Fruit fly (Drosophila melanogaster) whole organism, embryonic: ENCODE measurements around the gene CG43245.
A peak's percentile ranks its signal among the peaks of the same experiment; 100 is the strongest.

Source experiments
- Atf3 ChIP-seq: fragments of 200-800 bp; sonication (Bioruptor generic); optimal IDR thresholded peaks from 3 replicates; lab custom pipeline; 2016; ENCODE audit warnings: missing biosample characterization, missing genetic modification characterization
- C15 ChIP-seq: fragments of 200-800 bp; sonication (Bioruptor generic); IDR thresholded peaks from 3 replicates; pipeline ENCODE4 v1.3.6; 2022; ENCODE audit warnings: missing biosample characterization, missing genetic modification characterization
- CG10267 ChIP-seq: fragments of 200-800 bp; sonication (Bioruptor generic); optimal IDR thresholded peaks from 2 replicates; lab custom pipeline; 2018; ENCODE audit warnings: missing biosample characterization, mild to moderate bottlenecking, missing genetic modification characterization, moderate library complexity
- CG10565 ChIP-seq: fragments of 200-800 bp; sonication (Bioruptor generic); optimal IDR thresholded peaks from 3 replicates; lab custom pipeline; 2016; ENCODE audit warnings: missing biosample characterization, mild to moderate bottlenecking, missing genetic modification characterization
- CG11085 ChIP-seq: fragments of 200-800 bp; sonication (Bioruptor generic); IDR thresholded peaks from 2 replicates; pipeline ENCODE4 v1.3.6; 2022; ENCODE audit warnings: missing biosample characterization, missing genetic modification characterization
- CG11093 ChIP-seq: fragments of 200-800 bp; sonication (Bioruptor generic); IDR thresholded peaks from 3 replicates; pipeline ENCODE4 v1.3.6; 2022; ENCODE audit warnings: missing biosample characterization, missing genetic modification characterization
- CG12219 ChIP-seq: fragments of 200-800 bp; sonication (Bioruptor generic); optimal IDR thresholded peaks from 3 replicates; lab custom pipeline; 2018; ENCODE audit warnings: missing biosample characterization, mild to moderate bottlenecking, missing genetic modification characterization
- CG12391 ChIP-seq: fragments of 200-800 bp; sonication (Bioruptor generic); optimal IDR thresholded peaks from 3 replicates; lab custom pipeline; 2018; ENCODE audit warnings: missing biosample characterization, mild to moderate bottlenecking, missing genetic modification characterization, moderate library complexity
- CG13894 ChIP-seq: fragments of 200-800 bp; sonication (Bioruptor generic); optimal IDR thresholded peaks from 3 replicates; lab custom pipeline; 2018; ENCODE audit warnings: missing biosample characterization, mild to moderate bottlenecking, missing genetic modification characterization, moderate library complexity
- CG14441 ChIP-seq: fragments of 200-800 bp; sonication (Bioruptor generic); IDR thresholded peaks from 2 replicates; pipeline ENCODE4 v1.3.6; 2022; ENCODE audit warnings: missing biosample characterization, missing genetic modification characterization
- CG17568 ChIP-seq: fragments of 200-800 bp; sonication (Bioruptor generic); optimal IDR thresholded peaks from 2 replicates; lab custom pipeline; 2018; ENCODE audit warnings: missing biosample characterization, mild to moderate bottlenecking, missing genetic modification characterization, moderate library complexity
- CG2678 ChIP-seq: fragments of 200-800 bp; sonication (Bioruptor generic); optimal IDR thresholded peaks from 3 replicates; lab custom pipeline; 2019; ENCODE audit warnings: missing biosample characterization, mild to moderate bottlenecking, missing genetic modification characterization, moderate library complexity
- CG32772 ChIP-seq: fragments of 200-800 bp; sonication (Bioruptor generic); IDR thresholded peaks from 2 replicates; pipeline ENCODE4 v1.3.6; 2022; ENCODE audit warnings: missing biosample characterization, missing genetic modification characterization
- CG4820 ChIP-seq: fragments of 200-800 bp; sonication (Bioruptor generic); optimal IDR thresholded peaks from 3 replicates; lab custom pipeline; 2016; ENCODE audit warnings: missing biosample characterization, missing genetic modification characterization
- CG7839 ChIP-seq: fragments of 200-800 bp; sonication (Bioruptor generic); optimal IDR thresholded peaks from 3 replicates; lab custom pipeline; 2018; ENCODE audit warnings: missing biosample characterization, mild to moderate bottlenecking, missing genetic modification characterization, moderate library complexity
- CG7987 ChIP-seq: fragments of 200-800 bp; sonication (Bioruptor generic); optimal IDR thresholded peaks from 2 replicates; lab custom pipeline; 2018; ENCODE audit warnings: missing biosample characterization, mild to moderate bottlenecking, missing genetic modification characterization, moderate library complexity
- CG8359 ChIP-seq: fragments of 200-800 bp; sonication (Bioruptor generic); optimal IDR thresholded peaks from 2 replicates; lab custom pipeline; 2017; ENCODE audit warnings: missing biosample characterization, mild to moderate bottlenecking, missing genetic modification characterization, borderline replicate concordance
- CG9727 ChIP-seq: fragments of 200-800 bp; sonication (Bioruptor generic); optimal IDR thresholded peaks from 3 replicates; lab custom pipeline; 2017; ENCODE audit warnings: missing biosample characterization, mild to moderate bottlenecking, missing genetic modification characterization
- Doc3 ChIP-seq: fragments of 200-800 bp; sonication (Bioruptor generic); IDR thresholded peaks from 3 replicates; pipeline ENCODE4 v1.3.6; 2022; ENCODE audit warnings: missing biosample characterization, missing genetic modification characterization; ENCODE audit not compliant: partially characterized antibody
- Dp ChIP-seq: fragments of 200-800 bp; sonication (Bioruptor generic); optimal IDR thresholded peaks from 2 replicates; lab custom pipeline; 2018; ENCODE audit warnings: missing biosample characterization, mild to moderate bottlenecking, missing genetic modification characterization, moderate library complexity
- Drgx ChIP-seq: fragments of 200-800 bp; sonication (Bioruptor generic); IDR thresholded peaks from 2 replicates; pipeline ENCODE4 v1.3.6; 2022; ENCODE audit warnings: missing biosample characterization, missing genetic modification characterization
- Gsc ChIP-seq: fragments of 200-800 bp; sonication (Bioruptor generic); IDR thresholded peaks from 2 replicates; pipeline ENCODE4 v1.3.6; 2022; ENCODE audit warnings: missing biosample characterization, missing genetic modification characterization
- H15 ChIP-seq: fragments of 200-800 bp; sonication (Bioruptor generic); IDR thresholded peaks from 3 replicates; pipeline ENCODE4 v1.3.6; 2022; ENCODE audit warnings: missing biosample characterization, missing genetic modification characterization
- Hey ChIP-seq: fragments of 200-800 bp; sonication (Bioruptor generic); optimal IDR thresholded peaks from 3 replicates; lab custom pipeline; 2018; ENCODE audit warnings: missing biosample characterization, mild to moderate bottlenecking, missing genetic modification characterization
- Hr3 ChIP-seq: fragments of 200-800 bp; sonication (Bioruptor generic); optimal IDR thresholded peaks from 3 replicates; lab custom pipeline; 2016; ENCODE audit warnings: missing biosample characterization, missing genetic modification characterization
- Mad ChIP-seq: fragments of 200-800 bp; sonication (Bioruptor generic); optimal IDR thresholded peaks from 2 replicates; lab custom pipeline; 2016; ENCODE audit warnings: missing biosample characterization, missing genetic modification characterization
- NC2β ChIP-seq: fragments of 200-800 bp; sonication (Bioruptor generic); optimal IDR thresholded peaks from 2 replicates; lab custom pipeline; 2016; ENCODE audit warnings: missing biosample characterization, missing genetic modification characterization
- Oaz ChIP-seq: fragments of 200-800 bp; sonication (Bioruptor generic); IDR thresholded peaks from 2 replicates; pipeline ENCODE4 v1.3.6; 2022; ENCODE audit warnings: missing biosample characterization, missing genetic modification characterization
- Ravus ChIP-seq: fragments of 200-800 bp; sonication (Bioruptor generic); IDR thresholded peaks from 2 replicates; pipeline ENCODE4 v1.3.6; 2022; ENCODE audit warnings: missing biosample characterization, missing genetic modification characterization
- Sox102F ChIP-seq: fragments of 200-800 bp; sonication (Bioruptor generic); optimal IDR thresholded peaks from 2 replicates; lab custom pipeline; 2018; ENCODE audit warnings: missing biosample characterization, mild to moderate bottlenecking, missing genetic modification characterization, moderate library complexity
- Trl ChIP-seq, 3 experiments: fragments of >200 bp in 2 of 3; fragments of 200-800 bp in 1 of 3; sonication (Bioruptor generic) in 1 of 3; optimal IDR thresholded peaks; 2 replicates in 1 of 3; 3 replicates in 2 of 3; lab custom pipeline; 2016 to 2017; ENCODE audit warnings: missing biosample characterization in 1 of 3, missing genetic modification characterization in 1 of 3
- ac ChIP-seq: fragments of 200-800 bp; sonication (Bioruptor generic); optimal IDR thresholded peaks from 3 replicates; lab custom pipeline; 2017; ENCODE audit warnings: missing biosample characterization, mild to moderate bottlenecking, missing genetic modification characterization
- amos ChIP-seq: fragments of 200-800 bp; sonication (Bioruptor generic); IDR thresholded peaks from 2 replicates; pipeline ENCODE4 v1.3.6; 2022; ENCODE audit warnings: missing biosample characterization, missing genetic modification characterization; ENCODE audit not compliant: partially characterized antibody
- bigmax ChIP-seq: fragments of 200-800 bp; sonication (Bioruptor generic); optimal IDR thresholded peaks from 2 replicates; lab custom pipeline; 2018; ENCODE audit warnings: missing biosample characterization, mild to moderate bottlenecking, missing genetic modification characterization
- btn ChIP-seq: fragments of 200-800 bp; sonication (Bioruptor generic); optimal IDR thresholded peaks from 2 replicates; lab custom pipeline; 2016; ENCODE audit warnings: missing biosample characterization, missing genetic modification characterization
- cg ChIP-seq: fragments of 200-800 bp; sonication (Bioruptor generic); optimal IDR thresholded peaks from 3 replicates; lab custom pipeline; 2019; ENCODE audit warnings: missing biosample characterization, mild to moderate bottlenecking, missing genetic modification characterization, moderate library complexity
- crc ChIP-seq: fragments of 200-800 bp; sonication (Bioruptor generic); optimal IDR thresholded peaks from 2 replicates; lab custom pipeline; 2016; ENCODE audit warnings: missing biosample characterization, missing genetic modification characterization
- fd3F ChIP-seq: fragments of 200-800 bp; sonication (Bioruptor generic); optimal IDR thresholded peaks from 2 replicates; lab custom pipeline; 2018; ENCODE audit warnings: missing biosample characterization, mild to moderate bottlenecking, missing genetic modification characterization, moderate library complexity
- gcm ChIP-seq: fragments of 200-800 bp; sonication (Bioruptor generic); optimal IDR thresholded peaks from 2 replicates; lab custom pipeline; 2019; ENCODE audit warnings: missing biosample characterization, mild to moderate bottlenecking, missing genetic modification characterization, moderate library complexity
- gem ChIP-seq: fragments of 200-800 bp; sonication (Bioruptor generic); optimal IDR thresholded peaks from 2 replicates; lab custom pipeline; 2019; ENCODE audit warnings: missing biosample characterization, mild to moderate bottlenecking, missing genetic modification characterization, moderate library complexity
- nau ChIP-seq: fragments of 200-800 bp; sonication (Bioruptor generic); optimal IDR thresholded peaks from 3 replicates; lab custom pipeline; 2017; ENCODE audit warnings: missing biosample characterization, mild to moderate bottlenecking, missing genetic modification characterization, missing genetic modification reagents
- pb ChIP-seq: fragments of 200-800 bp; sonication (Bioruptor generic); optimal IDR thresholded peaks from 3 replicates; lab custom pipeline; 2016; ENCODE audit warnings: missing biosample characterization, missing genetic modification characterization
- prd ChIP-seq, 3 experiments: fragments of >200 bp in 2 of 3; fragments of 200-800 bp in 1 of 3; sonication (Bioruptor generic) in 1 of 3; optimal IDR thresholded peaks in 2 of 3; IDR thresholded peaks in 1 of 3; 2 replicates in 2 of 3; 3 replicates in 1 of 3; pipeline versions ENCODE4 v1.3.6 to Lab custom; 2017 to 2022; ENCODE audit warnings: missing biosample characterization in 1 of 3, missing genetic modification characterization in 1 of 3
- sd ChIP-seq: fragments of 200-800 bp; sonication (Bioruptor generic); optimal IDR thresholded peaks from 3 replicates; lab custom pipeline; 2018; ENCODE audit warnings: missing biosample characterization, mild to moderate bottlenecking, missing genetic modification characterization, moderate library complexity
- slp2 ChIP-seq: fragments of 200-800 bp; sonication (Bioruptor generic); optimal IDR thresholded peaks from 2 replicates; lab custom pipeline; 2016; ENCODE audit warnings: missing biosample characterization, missing genetic modification characterization
- trem ChIP-seq: fragments of 200-800 bp; optimal IDR thresholded peaks from 3 replicates; lab custom pipeline; 2019; ENCODE audit warnings: missing biosample characterization, mild to moderate bottlenecking, missing genetic modification characterization, moderate library complexity
- tup ChIP-seq: fragments of 200-800 bp; sonication (Bioruptor generic); optimal IDR thresholded peaks from 2 replicates; lab custom pipeline; 2016; ENCODE audit warnings: missing biosample characterization, mild to moderate bottlenecking, missing genetic modification characterization, moderate library complexity
- tx ChIP-seq: fragments of 200-800 bp; sonication (Bioruptor generic); optimal IDR thresholded peaks from 2 replicates; lab custom pipeline; 2016; ENCODE audit warnings: missing biosample characterization, missing genetic modification characterization
- zfh2 ChIP-seq: fragments of 200-800 bp; sonication (Bioruptor generic); optimal IDR thresholded peaks from 2 replicates; lab custom pipeline; 2016; ENCODE audit warnings: missing biosample characterization, missing genetic modification characterization

CG43245 gene

DNA sequence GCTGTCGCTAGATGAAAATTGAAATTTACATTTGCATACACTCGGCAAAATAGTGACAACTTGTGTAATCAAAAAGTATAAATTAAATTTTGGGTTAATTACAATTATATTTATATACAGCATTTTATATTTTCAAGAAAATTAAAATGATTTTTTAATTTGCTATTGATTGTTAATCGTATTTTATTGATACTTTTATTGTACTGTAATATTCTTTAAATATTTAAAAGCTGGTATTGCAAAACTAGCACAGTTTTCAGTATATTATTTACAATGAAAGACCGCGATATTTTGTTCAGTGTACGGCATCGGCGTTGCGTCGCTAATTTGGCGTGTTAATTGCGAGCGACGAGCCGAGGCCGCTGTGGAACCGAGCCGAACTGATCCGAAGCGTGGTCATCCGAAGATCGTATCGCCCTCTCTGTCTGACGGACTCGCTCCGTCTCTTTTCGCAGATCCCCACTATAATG, 19.1 kb upstream of the CG43245 start (continued):
- TF ChIP-seq slp2 (GFP tag; lab: Kevin White, UChicago) (peak; percentile 39), zfh2 (GFP tag; lab: Kevin White, UChicago) (peak; percentile 69), CG11093 (peak; percentile 84), CG10565 (GFP tag; lab: Kevin White, UChicago) (peak; percentile 16), amos (GFP tag; lab: Robert Waterston, UW) (no peak), tx (peak; percentile 63), Hey (tag; lab: Kevin White, UChicago) (peak; percentile 71), C15 (GFP tag; lab: Robert Waterston, UW) (peak; percentile 87; the same call in 2 of the 3 replicates), CG9727 (GFP tag; lab: Kevin White, UChicago) (peak; percentile 98), NC2β (peak; percentile 22), ac (GFP tag; lab: Kevin White, UChicago) (peak; percentile 20), trem (tag; lab: Kevin White, UChicago) (peak; percentile 86), CG32772 (GFP tag; lab: Robert Waterston, UW) (peak; percentile 91), Doc3 (GFP tag; lab: Robert Waterston, UW) (no peak), sd (tag; lab: Kevin White, UChicago) (peak; percentile 91), CG8359 (GFP tag; lab: Kevin White, UChicago) (peak; percentile 80), fd3F (GFP tag; lab: Kevin White, UChicago) (peak; percentile 98), CG17568 (GFP tag; lab: Kevin White, UChicago) (peak; percentile 81), CG7839 (peak; percentile 99), CG2678 (tag; lab: Kevin White, UChicago) (peak; percentile 99), btn (no peak), prd (optimal IDR thresholded peaks at IDR 0.05; lab: Kevin White, UChicago) (no peak), prd (GFP tag; IDR thresholded peaks at IDR 0.05; lab: Robert Waterston, UW) (peak; percentile 94), nau (GFP tag; lab: Kevin White, UChicago) (peak; percentile 92), CG13894 (peak; percentile 87), CG4820 (peak; percentile 91), gcm (GFP tag; lab: Kevin White, UChicago) (peak; percentile 95), CG7987 (GFP tag; lab: Kevin White, UChicago) (peak; percentile 78), Drgx (GFP tag; lab: Robert Waterston, UW) (peak; percentile 95), CG12391 (tag; lab: Kevin White, UChicago) (peak; percentile 98), Hr3 (GFP tag; lab: Kevin White, UChicago) (peak; percentile 96), H15 (GFP tag; lab: Robert Waterston, UW) (peak; percentile 90), Oaz (peak; percentile 91), CG14441 (GFP tag; lab: Robert Waterston, UW) (peak; percentile 91), Trl (optimal IDR thresholded peaks at IDR 0.05; lab: Kevin White, UChicago) (no peak), Trl (GFP tag; optimal IDR thresholded peaks at IDR 0.05; lab: Kevin White, UChicago) (peak; percentile 51), crc (GFP tag; lab: Kevin White, UChicago) (peak; percentile 30), Gsc (peak; percentile 64; the same call in 1 of the 2 replicates), cg (GFP tag; lab: Kevin White, UChicago) (no peak), CG11085 (GFP tag; lab: Robert Waterston, UW) (peak; percentile 95), Dp (GFP tag; lab: Kevin White, UChicago) (no peak), bigmax (GFP tag; lab: Kevin White, UChicago) (no peak), tup (GFP tag; lab: Kevin White, UChicago) (peak; percentile 42), pb (no peak), CG10267 (tag; lab: Kevin White, UChicago) (peak; percentile 92), Sox102F (GFP tag; lab: Kevin White, UChicago) (peak; percentile 99), gem (tag; lab: Kevin White, UChicago) (peak; percentile 99), Ravus (GFP tag; lab: Robert Waterston, UW) (peak; percentile 90), Atf3 (GFP tag; lab: Kevin White, UChicago) (peak; percentile 61), CG12219 (GFP tag; lab: Kevin White, UChicago) (peak; percentile 87), Mad (GFP tag; lab: Kevin White, UChicago) (peak; percentile 59)
